Worm (Caenorhabditis elegans) whole organism, L2 larva: ENCODE results near the gene znf-706.

ENCODE experiments used
- mbf-1 ChIP-seq: sonication (generic microtip); optimal IDR thresholded peaks from 2 replicates; lab custom pipeline; 2017; ENCODE audit warnings: missing biosample characterization, missing genetic modification characterization
- unc-39 ChIP-seq: fragments of 150-350 bp; optimal IDR thresholded peaks from 2 replicates; lab custom pipeline; 2014; ENCODE audit warnings: missing biosample characterization, missing genetic modification characterization

DNA sequence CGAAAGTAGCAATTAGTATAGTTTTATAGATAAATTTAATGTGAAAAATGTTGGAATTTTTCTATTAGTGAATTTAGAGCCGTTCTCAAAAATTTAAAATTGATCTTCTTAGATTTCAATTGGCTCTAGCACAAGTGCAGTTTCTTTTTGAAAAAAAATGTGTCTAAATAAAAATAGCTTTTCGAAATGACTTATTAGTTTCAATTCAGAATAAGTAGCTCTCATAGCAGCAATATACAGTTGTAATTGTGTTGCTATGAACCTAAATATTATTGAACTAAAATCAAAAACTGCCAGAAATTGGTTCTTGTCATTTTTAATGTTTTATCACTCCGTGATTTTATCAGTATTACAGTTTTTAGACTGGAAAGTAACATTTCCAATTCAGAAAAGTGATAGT is 21.7 kb upstream of the znf-706 start:
- TF ChIP-seq unc-39 (tag; lab: Kevin White, UChicago) (no peak), mbf-1 (no peak)
